Worm (Caenorhabditis elegans): ENCODE data around the gene F26C11.1.

DNA sequence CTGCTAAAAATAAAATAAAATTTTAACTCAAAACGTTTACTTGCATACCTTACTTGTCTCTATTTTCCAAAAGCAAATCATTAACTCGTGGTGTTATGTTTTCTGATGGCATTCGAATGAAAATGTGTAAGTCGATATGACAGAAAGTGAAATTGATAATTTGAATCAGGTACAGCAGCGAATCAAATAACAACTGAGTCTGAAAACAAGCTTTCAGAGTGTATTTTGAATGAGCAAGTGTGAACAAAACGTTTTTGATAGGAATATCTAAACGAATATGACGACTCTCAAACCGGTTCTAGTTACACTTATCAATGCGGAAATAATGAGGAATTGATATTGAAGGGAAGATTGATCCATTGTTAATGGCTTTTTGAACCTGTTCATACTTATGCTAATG is 23.5 kb upstream of the F26C11.1 start, which contains the start of gene chil-7:
- TF ChIP-seq hlh-30 (tag; optimal IDR thresholded peaks at IDR 0.05; ENCODE audit: insufficient read depth): no peak
- TF ChIP-seq ama-1 (optimal IDR thresholded peaks at IDR 0.05): no peak
- TF ChIP-seq elt-2 (tag; optimal IDR thresholded peaks at IDR 0.05): no peak
- TF ChIP-seq dmd-4 (tag; optimal IDR thresholded peaks at IDR 0.05; ENCODE audit: borderline replicate concordance): no peak
- TF ChIP-seq ceh-22 (tag; optimal IDR thresholded peaks at IDR 0.05): no peak
- TF ChIP-seq unc-55 (GFP tag; optimal IDR thresholded peaks at IDR 0.05): no peak
- no peak for TF ChIP-seq tbx-2 (tag; optimal IDR thresholded peaks at IDR 0.05)
- no peak for TF ChIP-seq nhr-11 (tag; optimal IDR thresholded peaks at IDR 0.05)
- TF ChIP-seq pqm-1 (tag; optimal IDR thresholded peaks at IDR 0.05): no peak

All from whole organism, late embryonic.